Worm (Caenorhabditis elegans) whole organism, dauer: ENCODE results near the gene gei-4.

Source experiments
- unc-62 ChIP-seq: sonication (generic microtip); optimal IDR thresholded peaks from 2 replicates; lab custom pipeline; 2017; ENCODE audit warnings: missing biosample characterization, missing genetic modification reagents, missing genetic modification characterization

The gei-4 gene

ce11 chrIII:347351-347750, 7.2 kb downstream of the gei-4 start:
- TF ChIP-seq unc-62 (GFP tag; lab: Kevin White, UChicago) = no peak

ce11 chrIII:346942-347341, 7.7 kb downstream of the gei-4 start:
- TF ChIP-seq unc-62 (GFP tag; lab: Kevin White, UChicago) = no peak

DNA sequence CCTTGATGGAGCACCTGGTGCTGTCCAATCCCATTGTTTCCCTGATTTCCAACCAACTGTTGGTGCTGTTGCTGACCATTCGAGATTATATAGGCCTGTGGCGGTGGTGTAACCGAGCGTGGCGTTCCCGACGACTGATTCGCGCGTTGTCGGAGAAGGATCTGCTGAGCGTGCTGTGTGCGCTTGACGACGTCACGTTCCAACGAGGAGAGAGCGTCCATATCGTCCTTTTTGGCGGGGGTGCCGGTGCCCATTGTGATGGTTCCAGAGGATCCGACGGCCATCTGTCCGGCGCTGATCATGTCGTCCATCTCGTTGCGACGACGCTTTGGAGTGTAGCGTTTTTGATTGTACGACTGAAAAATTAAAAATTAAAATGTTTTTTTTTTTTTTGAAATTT, 9.1 kb downstream of the gei-4 start:
- no peak for TF ChIP-seq unc-62 (GFP tag; lab: Kevin White, UChicago)

DNA sequence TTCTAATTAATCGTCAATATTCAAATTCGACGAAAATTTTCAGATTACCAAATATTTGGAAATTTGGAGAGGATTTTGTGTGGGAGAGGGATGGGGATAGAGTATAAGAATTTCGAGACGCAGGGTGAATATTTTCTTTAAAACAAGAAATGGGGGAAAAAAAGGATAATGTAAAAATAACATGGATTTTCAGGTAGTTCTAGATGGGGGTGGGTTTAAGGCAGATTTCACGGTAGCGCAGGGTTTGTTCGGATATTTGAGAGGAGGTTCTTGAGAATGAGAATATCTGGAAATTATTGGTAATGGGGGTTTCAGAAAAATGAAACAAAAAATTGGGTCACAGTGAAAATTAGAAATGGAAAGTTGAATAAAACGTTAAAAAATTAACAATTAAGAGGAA, 10.3 kb downstream of the gei-4 start:
- no peak for TF ChIP-seq unc-62 (GFP tag; lab: Kevin White, UChicago)

DNA sequence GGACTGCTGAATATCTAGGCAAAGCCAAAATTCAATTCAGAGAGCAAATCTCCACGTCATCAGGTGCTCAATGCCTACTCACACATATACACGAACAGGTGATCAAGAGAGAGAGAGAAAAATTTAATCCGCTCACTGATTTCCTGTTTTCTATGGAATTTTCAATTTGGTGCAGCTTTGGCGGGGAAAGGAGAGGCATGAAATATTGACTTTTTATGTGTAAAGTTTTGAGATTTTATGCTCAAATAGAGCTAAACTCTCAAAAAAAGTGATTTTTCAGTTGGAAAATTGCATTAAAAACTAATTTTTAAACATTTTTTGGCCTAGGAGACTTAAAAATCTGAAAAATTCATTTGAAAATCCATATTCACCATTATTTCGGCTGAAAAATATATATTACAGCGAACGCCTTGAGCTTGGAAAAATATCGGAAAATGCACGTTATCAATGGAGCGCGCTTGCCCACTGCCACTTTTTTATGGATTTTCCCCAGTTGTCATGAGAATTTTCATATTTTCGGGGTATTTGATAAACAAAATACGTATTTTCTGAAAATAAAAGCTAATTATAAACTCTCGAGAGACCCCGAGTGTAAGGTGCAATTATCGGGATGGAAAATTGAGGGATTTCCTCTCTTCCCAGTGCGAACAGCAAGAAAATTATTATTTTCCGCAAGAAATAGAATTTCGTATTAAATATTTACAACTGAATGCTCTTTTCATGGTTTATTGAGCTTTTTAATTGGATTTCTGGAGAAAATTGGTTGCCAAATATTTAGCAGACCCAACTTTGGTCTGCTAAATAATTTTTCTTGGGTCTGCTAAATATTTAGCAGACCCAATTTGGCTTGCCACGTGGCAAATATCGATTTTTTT, 11.0 kb downstream of the gei-4 start:
- TF ChIP-seq unc-62 (GFP tag; lab: Kevin White, UChicago) = no peak

- TF ChIP-seq unc-62 (GFP tag; lab: Kevin White, UChicago) = no peak
Measured at ce11 chrIII:343141-343345, 11.6 kb downstream of the gei-4 start, which contains the start of gene Y50D7A.8. Gene Y50D7A.8 (minus strand): TSS chrIII:343241.

DNA sequence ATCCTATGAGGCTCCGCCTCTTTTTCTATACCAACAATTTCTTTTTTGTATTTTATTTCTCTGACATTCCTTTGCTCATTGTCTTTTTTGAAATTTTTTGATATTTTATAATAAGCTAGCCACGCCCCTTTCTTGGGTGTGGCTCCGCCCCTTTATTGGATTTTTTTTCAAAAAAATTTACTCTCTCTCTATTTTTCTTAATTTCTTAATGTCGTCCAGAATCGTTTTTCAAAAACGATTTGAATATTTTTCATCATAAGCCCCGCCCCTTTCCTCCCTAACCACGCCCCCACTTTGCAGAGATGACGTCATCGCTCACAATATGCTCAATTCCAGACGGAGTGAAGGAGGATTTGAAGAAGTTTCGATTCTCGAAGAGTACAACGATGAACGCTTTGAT, 39.4 kb downstream of the gei-4 start, which contains the start of gene Y50D7A.10:
Y50D7A.10 (plus strand) TSS at position 301 of the 400 bp plus-strand sequence.
- TF ChIP-seq unc-62 (GFP tag; lab: Kevin White, UChicago) = no peak

DNA sequence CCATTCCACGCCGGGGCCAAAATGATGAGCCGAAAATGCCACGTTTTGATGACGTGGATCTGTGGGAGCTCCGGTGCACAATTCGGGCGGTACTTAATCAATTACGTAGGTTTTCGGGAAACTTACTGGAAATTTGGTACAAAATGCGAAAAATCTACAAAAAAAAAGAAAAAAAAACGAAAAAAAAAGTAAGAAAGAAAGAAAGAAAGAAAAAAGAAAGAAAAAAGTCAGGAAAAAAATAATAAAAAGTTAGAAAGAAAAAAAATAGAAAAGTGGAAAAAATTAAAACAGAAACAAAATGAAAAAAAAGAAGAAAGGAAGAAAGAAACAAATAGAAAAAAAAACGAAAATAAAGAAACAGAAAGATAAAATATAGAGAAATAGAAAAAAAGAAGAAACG, 41.7 kb downstream of the gei-4 start:
- no peak for TF ChIP-seq unc-62 (GFP tag; lab: Kevin White, UChicago)

DNA sequence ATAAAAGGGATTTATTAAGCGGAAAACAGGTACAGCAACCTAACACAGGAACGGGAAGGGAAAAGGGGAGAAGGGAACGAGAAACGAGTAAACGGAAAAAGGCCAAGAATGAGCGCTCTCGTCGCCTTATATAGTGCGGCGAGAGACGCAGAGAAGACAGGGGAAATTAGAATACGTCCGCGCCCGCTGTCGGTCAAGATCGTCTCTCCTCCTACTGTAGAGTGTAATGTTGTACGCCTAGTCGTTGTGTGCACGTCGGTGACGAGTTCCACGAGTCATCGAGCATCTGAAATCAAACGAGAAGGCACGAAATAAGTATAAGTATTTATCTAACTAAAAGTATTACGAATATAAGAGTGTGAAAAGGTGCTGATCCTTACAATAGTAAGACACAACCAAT, 43.4 kb downstream of the gei-4 start:
- no peak for TF ChIP-seq unc-62 (GFP tag; lab: Kevin White, UChicago)

ce11 chrIII:304564-304963, 50.0 kb downstream of the gei-4 start:
- no peak for TF ChIP-seq unc-62 (GFP tag; lab: Kevin White, UChicago)

- TF ChIP-seq unc-62 (GFP tag; lab: Kevin White, UChicago) = no peak
Measured at ce11 chrIII:299220-299619, 55.4 kb downstream of the gei-4 start.

- no peak for TF ChIP-seq unc-62 (GFP tag; lab: Kevin White, UChicago)
Measured at ce11 chrIII:298456-298855, 56.1 kb downstream of the gei-4 start, which contains the start of gene ads-1. Gene ads-1 (minus strand): TSS chrIII:298556.

ce11 chrIII:294527-294926, 60.1 kb downstream of the gei-4 start, which contains the start of gene Y50D7A.13:
Gene Y50D7A.13 (minus strand): TSS chrIII:294627.
- no peak for TF ChIP-seq unc-62 (GFP tag; lab: Kevin White, UChicago)
